Worm (Caenorhabditis elegans): ENCODE measurements around the gene pmt-2.

pmt-2 gene

ce11 chrV:4617260-4617659 lies 11.1 kb upstream of the pmt-2 start, which contains the start of gene sumv-2:
Gene sumv-2 (plus strand): TSS chrV:4617560.
- TF ChIP-seq aly-2 (tag; optimal IDR thresholded peaks at IDR 0.05), result no peak
- TF ChIP-seq unc-39 (tag; optimal IDR thresholded peaks at IDR 0.05), result no peak
- TF ChIP-seq mbf-1 (tag; optimal IDR thresholded peaks at IDR 0.05), result no peak
- TF ChIP-seq nhr-77 (tag; optimal IDR thresholded peaks at IDR 0.05), result no peak
- TF ChIP-seq lsy-2 (tag; optimal IDR thresholded peaks at IDR 0.05), result no peak
- no peak for TF ChIP-seq gmeb-1 (tag; optimal IDR thresholded peaks at IDR 0.05)
- TF ChIP-seq nhr-10 (tag; optimal IDR thresholded peaks at IDR 0.05), result no peak
- TF ChIP-seq sma-9 (GFP tag; optimal IDR thresholded peaks at IDR 0.05), result no peak
- TF ChIP-seq sma-9 (tag; optimal IDR thresholded peaks at IDR 0.05), result no peak
- TF ChIP-seq nhr-12 (tag; optimal IDR thresholded peaks at IDR 0.05), result no peak
- TF ChIP-seq skn-1 (tag; optimal IDR thresholded peaks at IDR 0.05), result no peak
- no peak for TF ChIP-seq nhr-129 (tag; optimal IDR thresholded peaks at IDR 0.05)
- no peak for TF ChIP-seq nhr-237 (tag; optimal IDR thresholded peaks at IDR 0.05)
- TF ChIP-seq mdl-1 (tag; optimal IDR thresholded peaks at IDR 0.05), result no peak
- TF ChIP-seq alr-1 (tag; optimal IDR thresholded peaks at IDR 0.05), result no peak

- TF ChIP-seq ceh-16 (tag; optimal IDR thresholded peaks at IDR 0.05), result no peak
Measured at ce11 chrV:4623535-4623934, 4.8 kb upstream of the pmt-2 start.

ce11 chrV:4624717-4625116 lies 3.7 kb upstream of the pmt-2 start:
- no peak for TF ChIP-seq elt-3 (tag; optimal IDR thresholded peaks at IDR 0.05)
- TF ChIP-seq ceh-82 (tag; optimal IDR thresholded peaks at IDR 0.05), result no peak
- no peak for TF ChIP-seq Y55F3AM.14 (GFP tag; optimal IDR thresholded peaks at IDR 0.05)
- TF ChIP-seq unc-55 (GFP tag; optimal IDR thresholded peaks at IDR 0.05), result no peak
- TF ChIP-seq ceh-16 (tag; optimal IDR thresholded peaks at IDR 0.05), result no peak
- TF ChIP-seq unc-62 (GFP tag; optimal IDR thresholded peaks at IDR 0.05), result no peak
- no peak for TF ChIP-seq lin-39 (tag; optimal IDR thresholded peaks at IDR 0.05)
- no peak for TF ChIP-seq nhr-129 (tag; optimal IDR thresholded peaks at IDR 0.05)
- TF ChIP-seq gmeb-1 (tag; optimal IDR thresholded peaks at IDR 0.05), result no peak
- no peak for TF ChIP-seq nhr-6 (tag; optimal IDR thresholded peaks at IDR 0.05)
- TF ChIP-seq nhr-23 (tag; optimal IDR thresholded peaks at IDR 0.05), result no peak
- no peak for TF ChIP-seq alr-1 (tag; optimal IDR thresholded peaks at IDR 0.05)
- TF ChIP-seq nhr-21 (tag; optimal IDR thresholded peaks at IDR 0.05), result no peak
- TF ChIP-seq sem-4 (tag; optimal IDR thresholded peaks at IDR 0.05), result no peak
- TF ChIP-seq mbf-1 (tag; optimal IDR thresholded peaks at IDR 0.05), result no peak
- no peak for TF ChIP-seq mdl-1 (tag; optimal IDR thresholded peaks at IDR 0.05)
- TF ChIP-seq nhr-237 (tag; optimal IDR thresholded peaks at IDR 0.05), result no peak

ce11 chrV:4626344-4626743 lies 2.0 kb upstream of the pmt-2 start:
- TF ChIP-seq lin-39 (tag; optimal IDR thresholded peaks at IDR 0.05), result no peak
- no peak for TF ChIP-seq nhr-10 (tag; optimal IDR thresholded peaks at IDR 0.05)
- no peak for TF ChIP-seq dmd-4 (tag; optimal IDR thresholded peaks at IDR 0.05)
- TF ChIP-seq blmp-1 (tag; optimal IDR thresholded peaks at IDR 0.05; ENCODE audit: insufficient read depth), result no peak
- no peak for TF ChIP-seq mab-5 (tag; optimal IDR thresholded peaks at IDR 0.05)
- TF ChIP-seq ZK546.5 (tag; optimal IDR thresholded peaks at IDR 0.05), result no peak
- TF ChIP-seq mbf-1 (tag; optimal IDR thresholded peaks at IDR 0.05), result no peak
- no peak for TF ChIP-seq sma-3 (GFP tag; optimal IDR thresholded peaks at IDR 0.05)
- TF ChIP-seq lin-11 (tag; optimal IDR thresholded peaks at IDR 0.05), result no peak
- no peak for TF ChIP-seq unc-39 (tag; optimal IDR thresholded peaks at IDR 0.05)
- TF ChIP-seq F13H6.1 (tag; optimal IDR thresholded peaks at IDR 0.05), result no peak
- no peak for TF ChIP-seq unc-62 (GFP tag; optimal IDR thresholded peaks at IDR 0.05)
- TF ChIP-seq ztf-4 (tag; optimal IDR thresholded peaks at IDR 0.05), result no peak
- TF ChIP-seq R02D3.7 (tag; optimal IDR thresholded peaks at IDR 0.05), result no peak

- TF ChIP-seq fos-1 (tag; optimal IDR thresholded peaks at IDR 0.05) (peak; percentile 64), crh-2 (tag; optimal IDR thresholded peaks at IDR 0.05) (no peak)
Measured at ce11 chrV:4630267-4630666, 1.9 kb downstream of the pmt-2 start.

Data from whole organism, L2 larva.